Worm (Caenorhabditis elegans) whole organism, L3 larva: ENCODE results near the gene ZK930.7.

Experiments
- sea-2 ChIP-seq: fragments of 150-350 bp; sonication (generic microtip); optimal IDR thresholded peaks from 4 replicates; lab custom pipeline; 2014; ENCODE audit warnings: missing biosample characterization, missing genetic modification reagents, missing genetic modification characterization
- snpc-4 ChIP-seq: fragments of 150-350 bp; optimal IDR thresholded peaks from 2 replicates; lab custom pipeline; 2014; ENCODE audit warnings: missing biosample characterization, missing genetic modification characterization

ce11 chrII:11930132-11930531 lies 15.7 kb downstream of the ZK930.7 start:
- TF ChIP-seq snpc-4 (no peak), sea-2 (GFP tag; lab: Kevin White, UChicago) (no peak)
